Fruit fly (Drosophila melanogaster) Kc167 (cell line): ENCODE results near the gene Tengl3.

Experiments
- Myc ChIP-seq: fragments of >200 bp; optimal IDR thresholded peaks from 2 replicates; lab custom pipeline; 2017; ENCODE audit warnings: missing external identifiers
- Sin3A ChIP-seq: fragments of >200 bp; optimal IDR thresholded peaks from 2 replicates; lab custom pipeline; 2018; ENCODE audit warnings: missing external identifiers
- h ChIP-seq: fragments of >200 bp; optimal IDR thresholded peaks from 3 replicates; lab custom pipeline; 2018; ENCODE audit warnings: missing external identifiers
- insv ChIP-seq: fragments of >200 bp; optimal IDR thresholded peaks from 3 replicates; lab custom pipeline; 2018; ENCODE audit warnings: missing external identifiers
- psq ChIP-seq: fragments of >200 bp; optimal IDR thresholded peaks from 2 replicates; lab custom pipeline; 2017; ENCODE audit warnings: missing external identifiers
- ttk ChIP-seq: sonication (Bioruptor generic); optimal IDR thresholded peaks from 2 replicates; lab custom pipeline; 2017; ENCODE audit warnings: missing external identifiers

Tengl3 gene

dm6 chr2L:2238151-2238550 lies at the start of gene Tengl3:
Gene Tengl3 (minus strand): TSS chr2L:2238251.
- no peak for TF ChIP-seq ttk
- no peak for TF ChIP-seq psq (lab: Kevin White, UChicago)
- no peak for TF ChIP-seq Sin3A (lab: Kevin White, UChicago)

dm6 chr2L:2287807-2288206 lies 49.8 kb upstream of the Tengl3 start, which contains the start of gene CG42658:
Gene CG42658 (minus strand): TSS chr2L:2287907.
- no peak for TF ChIP-seq insv (lab: Kevin White, UChicago)
- TF ChIP-seq Myc = no peak
- no peak for TF ChIP-seq h (lab: Kevin White, UChicago)
- TF ChIP-seq Sin3A (lab: Kevin White, UChicago) = no peak

dm6 chr2L:2286773-2287172 lies 48.7 kb upstream of the Tengl3 start, which contains the start of gene CG31681:
Gene CG31681 (minus strand): TSS chr2L:2286873.
- TF ChIP-seq psq (lab: Kevin White, UChicago) (no peak), ttk (no peak), Myc (no peak), Sin3A (lab: Kevin White, UChicago) (no peak), h (lab: Kevin White, UChicago) (no peak)

- TF ChIP-seq h (lab: Kevin White, UChicago) = no peak
- TF ChIP-seq ttk = no peak
- no peak for TF ChIP-seq Sin3A (lab: Kevin White, UChicago)
- no peak for TF ChIP-seq Myc
- no peak for TF ChIP-seq insv (lab: Kevin White, UChicago)
- TF ChIP-seq psq (lab: Kevin White, UChicago) = no peak
These were observed 46.8 kb upstream of the Tengl3 start, which contains the start of gene CG4271 for dm6 chr2L:2284863-2285262. Gene CG4271 (plus strand): TSS chr2L:2285163.

- no peak for TF ChIP-seq psq (lab: Kevin White, UChicago)
- no peak for TF ChIP-seq Myc
- no peak for TF ChIP-seq Sin3A (lab: Kevin White, UChicago)
- TF ChIP-seq ttk = no peak
- TF ChIP-seq insv (lab: Kevin White, UChicago) = no peak
- no peak for TF ChIP-seq h (lab: Kevin White, UChicago)
These were observed 31.0 kb upstream of the Tengl3 start, which contains the start of gene CG17242 for dm6 chr2L:2269040-2269439. Gene CG17242 (minus strand): TSS chr2L:2269140.

- no peak for TF ChIP-seq ttk
These were observed 27.2 kb upstream of the Tengl3 start, which contains the start of gene CG34049 for dm6 chr2L:2265221-2265620. Gene CG34049 (minus strand): TSS chr2L:2265321.

- no peak for TF ChIP-seq Myc
- TF ChIP-seq Sin3A (lab: Kevin White, UChicago) = no peak
These were observed 25.1 kb upstream of the Tengl3 start, which contains the start of gene CG4270 for dm6 chr2L:2263142-2263541. Gene CG4270 (plus strand): TSS chr2L:2263442.

dm6 chr2L:2254950-2255349 lies 16.9 kb upstream of the Tengl3 start, which contains the start of gene Send1:
Gene Send1 (minus strand): TSS chr2L:2255050.
- TF ChIP-seq insv (lab: Kevin White, UChicago) (no peak), Sin3A (lab: Kevin White, UChicago) (no peak)

- TF ChIP-seq psq (lab: Kevin White, UChicago) (no peak), Myc (no peak), ttk (no peak), Sin3A (lab: Kevin White, UChicago) (no peak)
These were observed 14.7 kb upstream of the Tengl3 start, which contains the start of gene CG17234 for dm6 chr2L:2252745-2253144. Gene CG17234 (plus strand): TSS chr2L:2253045.

dm6 chr2L:2252241-2252640 lies 14.2 kb upstream of the Tengl3 start, which contains the start of gene CG17239:
Gene CG17239 (minus strand): TSS chr2L:2252341.
- TF ChIP-seq insv (lab: Kevin White, UChicago) (no peak), Sin3A (lab: Kevin White, UChicago) (no peak), h (lab: Kevin White, UChicago) (no peak), ttk (no peak), Myc (no peak), psq (lab: Kevin White, UChicago) (no peak)

- TF ChIP-seq ttk (no peak), h (lab: Kevin White, UChicago) (no peak), insv (lab: Kevin White, UChicago) (no peak), Myc (no peak), Sin3A (lab: Kevin White, UChicago) (no peak), psq (lab: Kevin White, UChicago) (no peak)
These were observed 13.1 kb upstream of the Tengl3 start, which contains the start of gene Ser12 for dm6 chr2L:2251175-2251574. Gene Ser12 (minus strand): TSS chr2L:2251275.

- TF ChIP-seq Sin3A (lab: Kevin White, UChicago) = no peak
- TF ChIP-seq Myc = no peak
- TF ChIP-seq ttk = no peak
- TF ChIP-seq insv (lab: Kevin White, UChicago) = no peak
- no peak for TF ChIP-seq h (lab: Kevin White, UChicago)
- TF ChIP-seq psq (lab: Kevin White, UChicago) = no peak
These were observed 11.5 kb upstream of the Tengl3 start for dm6 chr2L:2249578-2249977.

- TF ChIP-seq Myc (no peak), h (lab: Kevin White, UChicago) (no peak), psq (lab: Kevin White, UChicago) (no peak), ttk (no peak), insv (lab: Kevin White, UChicago) (no peak), Sin3A (lab: Kevin White, UChicago) (no peak)
These were observed 4.7 kb upstream of the Tengl3 start for dm6 chr2L:2242783-2243182.

dm6 chr2L:2242139-2242538 lies 4.1 kb upstream of the Tengl3 start, which contains the start of gene CG4267:
Gene CG4267 (plus strand): TSS chr2L:2242378.
- TF ChIP-seq Sin3A (lab: Kevin White, UChicago) = no peak
- no peak for TF ChIP-seq ttk
- no peak for TF ChIP-seq psq (lab: Kevin White, UChicago)
- TF ChIP-seq Myc = no peak
- no peak for TF ChIP-seq h (lab: Kevin White, UChicago)
- no peak for TF ChIP-seq insv (lab: Kevin White, UChicago)
